Worm (Caenorhabditis elegans): ENCODE results near the gene cbp-1.

ce11 chrIII:9757414-9757813 lies 8.9 kb upstream of the cbp-1 start, which contains the start of gene vps-53:
- TF ChIP-seq him-1 (tag; optimal IDR thresholded peaks at IDR 0.05) (no peak), W03F9.2 (tag; optimal IDR thresholded peaks at IDR 0.05) (no peak), dao-5 (tag; optimal IDR thresholded peaks at IDR 0.05) (no peak)

Data from whole organism, L4/young adult.